Fruit fly (Drosophila melanogaster) whole organism, pupa: ENCODE measurements around the gene CG32727.

Source experiments
- CG10348 ChIP-seq: fragments of 200-800 bp; sonication (Bioruptor generic); IDR thresholded peaks from 2 replicates; pipeline ENCODE4 v1.3.6; 2022; ENCODE audit warnings: missing biosample characterization, missing genetic modification characterization
- CG14655 ChIP-seq: fragments of 200-800 bp; sonication (Bioruptor generic); optimal IDR thresholded peaks from 3 replicates; lab custom pipeline; 2017; ENCODE audit warnings: mild to moderate bottlenecking, missing biosample characterization, missing genetic modification reagents, missing genetic modification characterization
- D1 ChIP-seq: fragments of 200-800 bp; sonication (Bioruptor generic); optimal IDR thresholded peaks from 2 replicates; lab custom pipeline; 2018; ENCODE audit warnings: missing biosample characterization, mild to moderate bottlenecking, missing genetic modification characterization, moderate library complexity
- EcR ChIP-seq: fragments of 200-800 bp; sonication (Bioruptor generic); optimal IDR thresholded peaks from 3 replicates; lab custom pipeline; 2019; ENCODE audit warnings: missing biosample characterization, missing genetic modification characterization, mild to moderate bottlenecking, moderate library complexity, missing genetic modification reagents

- no peak for TF ChIP-seq CG14655 (GFP tag; lab: Kevin White, UChicago)
- no peak for TF ChIP-seq EcR
- no peak for TF ChIP-seq CG10348 (GFP tag; lab: Robert Waterston, UW)
- no peak for TF ChIP-seq D1 (tag; lab: Kevin White, UChicago)
Measured at dm6 chrX:7368361-7368760, 38.6 kb upstream of the CG32727 start.
